Worm (Caenorhabditis elegans): ENCODE measurements around the gene tsp-11.

The tsp-11 gene

ce11 chrX:9168239-9168638, 5.3 kb downstream of the tsp-11 start, which contains the start of gene B0563.9:
TSS of gene B0563.9 (plus strand) at chrX:9168539.
- no peak for TF ChIP-seq nhr-23 (tag; optimal IDR thresholded peaks at IDR 0.05)
- no peak for TF ChIP-seq mdl-1 (tag; optimal IDR thresholded peaks at IDR 0.05)
- no peak for TF ChIP-seq skn-1 (tag; optimal IDR thresholded peaks at IDR 0.05)
- TF ChIP-seq lin-39 (tag; optimal IDR thresholded peaks at IDR 0.05), result no peak
- TF ChIP-seq elt-3 (tag; optimal IDR thresholded peaks at IDR 0.05), result no peak
- TF ChIP-seq ztf-4 (tag; optimal IDR thresholded peaks at IDR 0.05), result no peak
- no peak for TF ChIP-seq nhr-67 (tag; optimal IDR thresholded peaks at IDR 0.05)
- TF ChIP-seq jun-1 (tag; optimal IDR thresholded peaks at IDR 0.05), result no peak
- TF ChIP-seq egl-5 (tag; optimal IDR thresholded peaks at IDR 0.05), result no peak
- TF ChIP-seq ceh-82 (tag; optimal IDR thresholded peaks at IDR 0.05), result no peak
- no peak for TF ChIP-seq egl-27 (tag; optimal IDR thresholded peaks at IDR 0.05)
- TF ChIP-seq ztf-11 (tag; optimal IDR thresholded peaks at IDR 0.05), result no peak
- no peak for TF ChIP-seq sea-2 (GFP tag; optimal IDR thresholded peaks at IDR 0.05)
- no peak for TF ChIP-seq nhr-25 (tag; optimal IDR thresholded peaks at IDR 0.05)
- no peak for TF ChIP-seq nhr-77 (tag; optimal IDR thresholded peaks at IDR 0.05)
- no peak for TF ChIP-seq nhr-43 (tag; optimal IDR thresholded peaks at IDR 0.05; ENCODE audit: poor library complexity, severe bottlenecking)
- no peak for TF ChIP-seq pha-4 (tag; optimal IDR thresholded peaks at IDR 0.05)
- TF ChIP-seq nhr-76 (tag; optimal IDR thresholded peaks at IDR 0.05), result no peak

ce11 chrX:9170058-9170457, 7.1 kb downstream of the tsp-11 start:
- TF ChIP-seq ama-1 (optimal IDR thresholded peaks at IDR 0.05), result no peak
- TF ChIP-seq nfya-1 (tag; optimal IDR thresholded peaks at IDR 0.05; ENCODE audit: insufficient read depth), result no peak
- TF ChIP-seq R02D3.7 (tag; optimal IDR thresholded peaks at IDR 0.05), result no peak
- TF ChIP-seq nhr-77 (tag; optimal IDR thresholded peaks at IDR 0.05), result no peak
- TF ChIP-seq pqm-1 (tag; optimal IDR thresholded peaks at IDR 0.05), result no peak
- no peak for TF ChIP-seq nhr-43 (tag; optimal IDR thresholded peaks at IDR 0.05; ENCODE audit: poor library complexity, severe bottlenecking)
- no peak for TF ChIP-seq lin-15B (tag; optimal IDR thresholded peaks at IDR 0.05)
- TF ChIP-seq ceh-82 (tag; optimal IDR thresholded peaks at IDR 0.05), result no peak
- TF ChIP-seq egl-27 (tag; optimal IDR thresholded peaks at IDR 0.05), result no peak
- TF ChIP-seq aly-2 (tag; optimal IDR thresholded peaks at IDR 0.05), result no peak
- no peak for TF ChIP-seq fos-1 (tag; optimal IDR thresholded peaks at IDR 0.05)
- no peak for TF ChIP-seq ceh-28 (tag; optimal IDR thresholded peaks at IDR 0.05)
- TF ChIP-seq nhr-12 (tag; optimal IDR thresholded peaks at IDR 0.05), result no peak
- TF ChIP-seq jun-1 (tag; optimal IDR thresholded peaks at IDR 0.05), result no peak
- no peak for TF ChIP-seq unc-62 (GFP tag; optimal IDR thresholded peaks at IDR 0.05)
- no peak for TF ChIP-seq tbx-2 (tag; optimal IDR thresholded peaks at IDR 0.05)
- TF ChIP-seq elt-1 (tag; optimal IDR thresholded peaks at IDR 0.05), result no peak
- TF ChIP-seq mml-1 (tag; optimal IDR thresholded peaks at IDR 0.05), result no peak
- TF ChIP-seq nhr-67 (tag; optimal IDR thresholded peaks at IDR 0.05), result no peak

- TF ChIP-seq elt-3 (tag; optimal IDR thresholded peaks at IDR 0.05), result no peak
- TF ChIP-seq lin-39 (tag; optimal IDR thresholded peaks at IDR 0.05), result no peak
- no peak for TF ChIP-seq nhr-23 (tag; optimal IDR thresholded peaks at IDR 0.05)
- TF ChIP-seq nhr-67 (tag; optimal IDR thresholded peaks at IDR 0.05), result no peak
- TF ChIP-seq nhr-43 (tag; optimal IDR thresholded peaks at IDR 0.05; ENCODE audit: poor library complexity, severe bottlenecking), result no peak
- TF ChIP-seq lin-15B (tag; optimal IDR thresholded peaks at IDR 0.05), result no peak
- TF ChIP-seq fkh-2 (tag; optimal IDR thresholded peaks at IDR 0.05), result no peak
- no peak for TF ChIP-seq ceh-9 (tag; optimal IDR thresholded peaks at IDR 0.05)
- TF ChIP-seq ztf-11 (tag; optimal IDR thresholded peaks at IDR 0.05), result no peak
- no peak for TF ChIP-seq ceh-16 (tag; optimal IDR thresholded peaks at IDR 0.05)
- TF ChIP-seq pqm-1 (tag; optimal IDR thresholded peaks at IDR 0.05), result no peak
- TF ChIP-seq snpc-4 (tag; optimal IDR thresholded peaks at IDR 0.05), result no peak
- TF ChIP-seq nhr-25 (tag; optimal IDR thresholded peaks at IDR 0.05), result no peak
- no peak for TF ChIP-seq mml-1 (tag; optimal IDR thresholded peaks at IDR 0.05)
- no peak for TF ChIP-seq egl-27 (tag; optimal IDR thresholded peaks at IDR 0.05)
- no peak for TF ChIP-seq aly-2 (tag; optimal IDR thresholded peaks at IDR 0.05)
- TF ChIP-seq ztf-4 (tag; optimal IDR thresholded peaks at IDR 0.05), result no peak
- no peak for TF ChIP-seq ceh-82 (tag; optimal IDR thresholded peaks at IDR 0.05)
- TF ChIP-seq hmg-11 (tag; optimal IDR thresholded peaks at IDR 0.05), result no peak
- no peak for TF ChIP-seq skn-1 (tag; optimal IDR thresholded peaks at IDR 0.05)
Measured at ce11 chrX:9171241-9171640, 8.3 kb downstream of the tsp-11 start, which contains the start of gene B0563.1. TSS of gene B0563.1 (plus strand) at chrX:9171541.

ce11 chrX:9172278-9172677, 9.3 kb downstream of the tsp-11 start, which contains the start of gene B0563.18:
TSS of gene B0563.18 (plus strand) at chrX:9172578.
- TF ChIP-seq elt-2 (tag; optimal IDR thresholded peaks at IDR 0.05), result no peak
- no peak for TF ChIP-seq daf-12 (tag; optimal IDR thresholded peaks at IDR 0.05)
- no peak for TF ChIP-seq nhr-28 (tag; optimal IDR thresholded peaks at IDR 0.05)
- no peak for TF ChIP-seq skn-1 (tag; optimal IDR thresholded peaks at IDR 0.05)
- TF ChIP-seq nhr-11 (tag; optimal IDR thresholded peaks at IDR 0.05), result no peak
- no peak for TF ChIP-seq fos-1 (tag; optimal IDR thresholded peaks at IDR 0.05)

Data from whole organism, L3 larva.